Fruit fly (Drosophila melanogaster) whole organism, embryonic: ENCODE results near the gene Nrx-IV.

Experiments used
- Aef1 ChIP-seq: fragments of 200-800 bp; sonication (Bioruptor generic); IDR thresholded peaks from 3 replicates; pipeline ENCODE4 v1.3.6; 2022; ENCODE audit warnings: missing biosample characterization, missing genetic modification characterization
- BEAF-32 ChIP-seq: fragments of 200-800 bp; sonication (Bioruptor generic); optimal IDR thresholded peaks from 3 replicates; lab custom pipeline; 2017; ENCODE audit warnings: missing biosample characterization, missing genetic modification characterization, mild to moderate bottlenecking, moderate library complexity, missing genetic modification reagents
- Bdp1 ChIP-seq: fragments of 200-800 bp; sonication (Bioruptor generic); optimal IDR thresholded peaks from 3 replicates; lab custom pipeline; 2016; ENCODE audit warnings: missing biosample characterization, missing genetic modification characterization
- CG10321 ChIP-seq: fragments of 200-800 bp; sonication (Bioruptor generic); IDR thresholded peaks from 2 replicates; pipeline ENCODE4 v1.3.6; 2022; ENCODE audit warnings: missing biosample characterization, missing genetic modification characterization
- CG14710 ChIP-seq: fragments of 200-800 bp; sonication (Bioruptor generic); optimal IDR thresholded peaks from 3 replicates; lab custom pipeline; 2019; ENCODE audit warnings: missing biosample characterization, mild to moderate bottlenecking, missing genetic modification characterization, moderate library complexity
- CG15514 ChIP-seq: fragments of 200-800 bp; sonication (Bioruptor generic); optimal IDR thresholded peaks from 3 replicates; lab custom pipeline; 2017; ENCODE audit warnings: missing biosample characterization, missing genetic modification characterization, mild to moderate bottlenecking, moderate library complexity, missing genetic modification reagents
- CG17186 ChIP-seq: fragments of 200-800 bp; sonication (Bioruptor generic); optimal IDR thresholded peaks from 3 replicates; lab custom pipeline; 2017; ENCODE audit warnings: missing biosample characterization, missing genetic modification reagents, missing genetic modification characterization
- CG2712 ChIP-seq: fragments of 200-800 bp; optimal IDR thresholded peaks from 3 replicates; lab custom pipeline; 2019; ENCODE audit warnings: missing biosample characterization, mild to moderate bottlenecking, missing genetic modification characterization, moderate library complexity
- CG30431 ChIP-seq: fragments of 200-800 bp; sonication (Bioruptor generic); optimal IDR thresholded peaks from 2 replicates; lab custom pipeline; 2017; ENCODE audit warnings: missing biosample characterization, missing genetic modification characterization
- CG31441 ChIP-seq: fragments of 200-800 bp; sonication (Bioruptor generic); IDR thresholded peaks from 2 replicates; pipeline ENCODE4 v1.3.6; 2022; ENCODE audit warnings: missing biosample characterization, missing genetic modification characterization
- CG33557 ChIP-seq: fragments of 200-800 bp; sonication (Bioruptor generic); optimal IDR thresholded peaks from 2 replicates; lab custom pipeline; 2019; ENCODE audit warnings: missing biosample characterization, mild to moderate bottlenecking, missing genetic modification characterization, moderate library complexity
- CG42726 ChIP-seq: fragments of 200-800 bp; sonication (Bioruptor generic); IDR thresholded peaks from 2 replicates; pipeline ENCODE4 v1.3.6; 2022; ENCODE audit warnings: missing biosample characterization, missing genetic modification characterization; ENCODE audit not compliant: partially characterized antibody
- CG4424 ChIP-seq: fragments of 200-800 bp; sonication (Bioruptor generic); optimal IDR thresholded peaks from 3 replicates; lab custom pipeline; 2016; ENCODE audit warnings: missing biosample characterization, missing genetic modification characterization
- D19A ChIP-seq: fragments of 200-800 bp; optimal IDR thresholded peaks from 3 replicates; lab custom pipeline; 2019; ENCODE audit warnings: missing biosample characterization, mild to moderate bottlenecking, missing genetic modification characterization, moderate library complexity
- Dip3 ChIP-seq: fragments of 200-800 bp; sonication (Bioruptor generic); optimal IDR thresholded peaks from 3 replicates; lab custom pipeline; 2016; ENCODE audit warnings: missing biosample characterization, missing genetic modification characterization
- HLH4C ChIP-seq: fragments of 200-800 bp; sonication (Bioruptor generic); IDR thresholded peaks from 3 replicates; pipeline ENCODE4 v1.3.6; 2022; ENCODE audit warnings: missing biosample characterization, missing genetic modification characterization; ENCODE audit not compliant: partially characterized antibody
- HmgD ChIP-seq: fragments of 200-800 bp; sonication (Bioruptor generic); optimal IDR thresholded peaks from 3 replicates; lab custom pipeline; 2016; ENCODE audit warnings: missing biosample characterization, missing genetic modification characterization
- Hr39 ChIP-seq: fragments of >200 bp; optimal IDR thresholded peaks from 2 replicates; lab custom pipeline; 2017
- Med ChIP-seq: fragments of 200-800 bp; sonication (Bioruptor generic); peaks from one replicate; lab custom pipeline; 2016; ENCODE audit warnings: missing biosample characterization, missing genetic modification characterization, mild to moderate bottlenecking, inconsistent platforms, moderate library complexity
- NK7.1 ChIP-seq: fragments of 200-800 bp; sonication (Bioruptor generic); optimal IDR thresholded peaks from 3 replicates; lab custom pipeline; 2016; ENCODE audit warnings: missing biosample characterization, missing genetic modification characterization
- NfI ChIP-seq: fragments of 200-800 bp; sonication (Bioruptor generic); optimal IDR thresholded peaks from 3 replicates; lab custom pipeline; 2018; ENCODE audit warnings: missing biosample characterization, mild to moderate bottlenecking, missing genetic modification characterization, moderate library complexity
- Opbp ChIP-seq: fragments of 200-800 bp; sonication (Bioruptor generic); IDR thresholded peaks from 3 replicates; pipeline ENCODE4 v1.3.6; 2022; ENCODE audit warnings: missing biosample characterization, missing genetic modification characterization; ENCODE audit not compliant: partially characterized antibody
- bcd ChIP-seq: fragments of 200-800 bp; sonication (Bioruptor generic); optimal IDR thresholded peaks from 2 replicates; lab custom pipeline; 2017; ENCODE audit warnings: missing biosample characterization, mild to moderate bottlenecking, missing genetic modification characterization
- bigmax ChIP-seq: fragments of 200-800 bp; sonication (Bioruptor generic); optimal IDR thresholded peaks from 2 replicates; lab custom pipeline; 2018; ENCODE audit warnings: missing biosample characterization, mild to moderate bottlenecking, missing genetic modification characterization
- cato ChIP-seq: fragments of 200-800 bp; sonication (Bioruptor generic); optimal IDR thresholded peaks from 2 replicates; lab custom pipeline; 2016; ENCODE audit warnings: missing biosample characterization, missing genetic modification characterization, borderline replicate concordance
- exex ChIP-seq: fragments of 200-800 bp; sonication (Bioruptor generic); optimal IDR thresholded peaks from 4 replicates; lab custom pipeline; 2018; ENCODE audit warnings: missing biosample characterization, mild to moderate bottlenecking, missing genetic modification characterization, moderate library complexity
- fd102C ChIP-seq: fragments of 200-800 bp; sonication (Bioruptor generic); optimal IDR thresholded peaks from 2 replicates; lab custom pipeline; 2018; ENCODE audit warnings: missing biosample characterization, mild to moderate bottlenecking, missing genetic modification characterization, moderate library complexity
- fd3F ChIP-seq: fragments of 200-800 bp; sonication (Bioruptor generic); optimal IDR thresholded peaks from 2 replicates; lab custom pipeline; 2018; ENCODE audit warnings: missing biosample characterization, mild to moderate bottlenecking, missing genetic modification characterization, moderate library complexity
- fd96Cb ChIP-seq: fragments of 200-800 bp; sonication (Bioruptor generic); optimal IDR thresholded peaks from 2 replicates; lab custom pipeline; 2018; ENCODE audit warnings: missing biosample characterization, mild to moderate bottlenecking, missing genetic modification characterization, moderate library complexity
- ftz-f1 ChIP-seq: fragments of 200-800 bp; sonication (Bioruptor generic); optimal IDR thresholded peaks from 2 replicates; lab custom pipeline; 2016; ENCODE audit warnings: missing biosample characterization, missing genetic modification characterization
- ham ChIP-seq: fragments of 200-800 bp; sonication (Bioruptor generic); IDR thresholded peaks from 2 replicates; pipeline ENCODE4 v1.3.6; 2022; ENCODE audit warnings: missing biosample characterization, missing genetic modification characterization
- hkb ChIP-seq, 2 experiments: fragments of 200-800 bp in 1 of 2; fragments of >200 bp in 1 of 2; sonication (Bioruptor generic) in 1 of 2; IDR thresholded peaks in 1 of 2; optimal IDR thresholded peaks in 1 of 2; 2 replicates each; pipeline versions ENCODE4 v1.3.6 to Lab custom; 2017 to 2022; ENCODE audit warnings: missing biosample characterization in 1 of 2, missing genetic modification characterization in 1 of 2
- inv ChIP-seq: fragments of 200-800 bp; sonication (Bioruptor generic); IDR thresholded peaks from 2 replicates; pipeline ENCODE4 v1.3.6; 2022; ENCODE audit warnings: missing biosample characterization, missing genetic modification characterization; ENCODE audit not compliant: partially characterized antibody
- kah ChIP-seq: fragments of 200-800 bp; sonication (Bioruptor generic); optimal IDR thresholded peaks from 2 replicates; lab custom pipeline; 2018; ENCODE audit warnings: missing biosample characterization, mild to moderate bottlenecking, missing genetic modification characterization
- lbe ChIP-seq: fragments of 200-800 bp; sonication (Bioruptor generic); optimal IDR thresholded peaks from 2 replicates; lab custom pipeline; 2016; ENCODE audit warnings: missing biosample characterization, mild to moderate bottlenecking, missing genetic modification characterization
- nmo ChIP-seq: fragments of 200-800 bp; sonication (Bioruptor generic); optimal IDR thresholded peaks from 2 replicates; lab custom pipeline; 2018; ENCODE audit warnings: missing biosample characterization, mild to moderate bottlenecking, missing genetic modification characterization, moderate library complexity
- nom ChIP-seq: fragments of 200-800 bp; sonication (Bioruptor generic); optimal IDR thresholded peaks from 2 replicates; lab custom pipeline; 2017; ENCODE audit warnings: missing biosample characterization, missing genetic modification characterization, mild to moderate bottlenecking, moderate library complexity, missing genetic modification reagents
- otp ChIP-seq: fragments of 200-800 bp; sonication (Bioruptor generic); IDR thresholded peaks from 3 replicates; pipeline ENCODE4, ENCODE4 v1.3.6; 2022; ENCODE audit warnings: missing biosample characterization, missing genetic modification characterization
- pzg ChIP-seq: fragments of 200-800 bp; sonication (Bioruptor generic); optimal IDR thresholded peaks from 3 replicates; lab custom pipeline; 2018; ENCODE audit warnings: missing biosample characterization, mild to moderate bottlenecking, missing genetic modification characterization, moderate library complexity
- repo ChIP-seq: fragments of 200-800 bp; sonication (Bioruptor generic); optimal IDR thresholded peaks from 2 replicates; lab custom pipeline; 2016; ENCODE audit warnings: missing biosample characterization, missing genetic modification characterization
- row ChIP-seq: fragments of 200-800 bp; sonication (Bioruptor generic); IDR thresholded peaks from 3 replicates; pipeline ENCODE4 v1.3.6; 2022; ENCODE audit warnings: missing biosample characterization, missing genetic modification characterization
- schlank ChIP-seq: fragments of 200-800 bp; sonication (Bioruptor generic); optimal IDR thresholded peaks from 2 replicates; lab custom pipeline; 2018; ENCODE audit warnings: missing biosample characterization, mild to moderate bottlenecking, missing genetic modification characterization
- seq ChIP-seq: fragments of 200-800 bp; sonication (Bioruptor generic); IDR thresholded peaks from 2 replicates; pipeline ENCODE4 v1.3.6; 2022; ENCODE audit warnings: missing biosample characterization, missing genetic modification characterization
- tio ChIP-seq: fragments of 200-800 bp; sonication (Bioruptor generic); optimal IDR thresholded peaks from 2 replicates; lab custom pipeline; 2017; ENCODE audit warnings: missing biosample characterization, missing genetic modification characterization, inconsistent platforms

Nrx-IV gene

DNA sequence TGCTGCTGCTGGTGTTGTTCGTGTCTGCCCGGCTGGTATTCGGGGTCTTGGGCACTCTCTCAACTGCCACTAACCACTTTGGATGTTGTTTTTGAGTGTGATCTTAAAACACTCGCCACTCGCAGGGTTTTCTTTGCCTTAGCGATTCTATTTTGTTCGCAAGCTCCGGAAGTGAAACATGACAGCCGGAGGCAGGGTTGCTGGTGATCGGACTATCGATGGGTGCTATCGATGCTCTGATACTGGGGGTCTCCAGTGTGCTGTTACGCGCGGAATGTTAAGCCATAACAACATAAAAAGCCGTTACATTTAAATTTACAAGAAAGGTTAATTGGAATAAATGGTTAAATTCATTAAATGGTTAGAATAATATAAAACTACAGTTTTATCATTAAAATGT, 21.3 kb upstream of the Nrx-IV start, which contains the start of gene yps (continued):
- TF ChIP-seq repo (GFP tag; lab: Kevin White, UChicago) (peak; percentile 94), CG33557 (GFP tag; lab: Kevin White, UChicago) (peak; percentile 95)

DNA sequence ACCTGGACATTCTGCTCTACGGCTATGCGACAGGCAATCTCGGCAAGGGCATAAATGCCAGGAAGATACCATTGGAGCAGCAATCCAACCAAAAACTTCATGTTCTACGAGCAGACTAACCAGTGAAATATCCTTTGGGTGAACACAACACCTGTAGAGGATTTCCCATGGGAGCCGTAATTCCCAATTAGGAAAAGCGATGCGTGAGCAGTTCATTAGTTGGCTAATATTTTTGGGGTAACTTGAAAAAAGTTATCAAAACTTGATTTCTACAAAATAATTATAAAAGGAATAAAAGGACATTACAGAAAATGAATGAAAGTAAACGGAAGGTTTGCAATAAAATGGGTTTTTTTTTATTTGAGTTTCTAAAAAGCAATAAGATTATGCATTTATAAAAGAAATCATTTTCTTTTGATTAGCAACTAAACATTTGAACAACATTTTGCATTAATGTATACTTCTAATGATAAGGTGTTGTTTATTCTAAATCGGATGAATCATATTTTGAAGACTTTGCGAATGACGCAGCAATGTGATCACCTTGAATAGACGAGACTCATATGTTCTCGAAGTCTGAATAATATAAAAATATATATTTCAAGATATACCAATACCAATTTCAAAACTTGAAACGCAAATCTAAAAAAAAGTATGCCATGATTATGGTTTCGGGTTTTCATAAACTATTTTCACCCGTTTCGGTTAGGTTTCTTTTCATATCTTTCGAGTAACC, 18.9 kb upstream of the Nrx-IV start, which contains the start of the genes Ir68b and CG34241:
Ir68b (minus strand) TSS at position 101 of the 736 bp plus-strand sequence.
CG34241 (plus strand) TSS at position 686 of the 736 bp plus-strand sequence.
- TF ChIP-seq NK7.1 (GFP tag; lab: Kevin White, UChicago), result no peak
- no peak for TF ChIP-seq CG33557 (GFP tag; lab: Kevin White, UChicago)
- no peak for TF ChIP-seq CG17186 (GFP tag; lab: Kevin White, UChicago)
- TF ChIP-seq pzg (GFP tag; lab: Kevin White, UChicago), result no peak
- TF ChIP-seq Hr39 (lab: Kevin White, UChicago), result no peak
- TF ChIP-seq fd3F (GFP tag; lab: Kevin White, UChicago), result no peak
- TF ChIP-seq seq (GFP tag; lab: Robert Waterston, UW), result no peak
- no peak for TF ChIP-seq CG14710 (tag; lab: Kevin White, UChicago)
- no peak for TF ChIP-seq lbe (GFP tag; lab: Kevin White, UChicago)
- no peak for TF ChIP-seq Opbp (GFP tag; lab: Robert Waterston, UW)
- TF ChIP-seq ftz-f1 (GFP tag; lab: Kevin White, UChicago), result no peak
- no peak for TF ChIP-seq CG4424 (GFP tag; lab: Kevin White, UChicago)
- TF ChIP-seq Bdp1, result no peak
- TF ChIP-seq cato, result no peak

DNA sequence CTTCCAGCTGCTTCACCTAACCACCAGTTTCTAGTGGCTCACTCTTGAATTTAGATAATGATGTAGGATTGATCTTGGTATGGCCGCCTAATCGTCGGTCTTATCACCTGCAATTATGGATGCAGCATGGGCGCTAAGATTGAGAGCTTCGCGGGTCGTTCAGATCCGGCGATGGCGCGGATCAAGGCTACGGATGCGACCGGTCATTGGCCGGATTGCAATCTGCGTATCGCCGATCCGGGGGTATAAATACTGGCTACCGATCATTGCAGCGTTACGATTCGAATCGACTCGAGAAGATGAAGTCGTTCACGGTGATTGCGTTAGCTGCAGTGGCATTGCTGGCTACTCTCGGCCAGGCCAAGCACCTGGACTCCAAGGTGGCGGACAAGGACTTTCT, 17.2 kb upstream of the Nrx-IV start, which contains the start of gene Lsp2:
Lsp2 (plus strand) TSS at position 283 of the 400 bp plus-strand sequence.
- TF ChIP-seq ham (GFP tag; lab: Robert Waterston, UW) (no peak), otp (GFP tag; lab: Robert Waterston, UW) (no peak), BEAF-32 (GFP tag; lab: Kevin White, UChicago) (no peak), tio (no peak), hkb (optimal IDR thresholded peaks at IDR 0.05; lab: Kevin White, UChicago) (no peak), hkb (GFP tag; IDR thresholded peaks at IDR 0.05; lab: Robert Waterston, UW) (no peak), D19A (tag; lab: Kevin White, UChicago) (no peak), Dip3 (GFP tag; lab: Kevin White, UChicago) (no peak), schlank (tag; lab: Kevin White, UChicago) (no peak), nmo (GFP tag; lab: Kevin White, UChicago) (no peak), Aef1 (GFP tag; lab: Robert Waterston, UW) (no peak)

DNA sequence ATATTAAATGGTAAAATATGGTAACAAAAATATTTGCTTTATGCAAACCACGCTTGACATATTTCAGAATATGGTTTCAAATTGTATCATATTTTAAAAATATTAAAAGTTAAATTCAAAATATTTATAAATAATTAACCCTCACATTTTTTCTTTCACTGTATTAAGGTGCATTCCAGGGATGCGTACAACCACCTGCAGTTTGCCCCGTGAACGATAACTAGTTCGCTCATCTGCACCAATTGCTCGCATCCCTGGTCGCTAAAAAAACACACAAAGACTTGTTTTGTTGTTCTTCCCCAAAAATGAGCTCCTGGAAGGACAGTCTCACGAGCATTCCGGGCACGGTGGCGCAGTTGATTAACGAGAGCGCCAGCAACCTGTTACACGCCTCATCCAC, 14.4 kb upstream of the Nrx-IV start, which contains the start of gene DEF8:
DEF8 (plus strand) TSS at position 229 of the 400 bp plus-strand sequence.
- peak; percentile 92 for TF ChIP-seq CG2712 (tag; lab: Kevin White, UChicago)
- TF ChIP-seq fd96Cb, result peak; percentile 83
- TF ChIP-seq CG15514 (GFP tag; lab: Kevin White, UChicago), result peak; percentile 100
- TF ChIP-seq bigmax, result no peak
- no peak for TF ChIP-seq HmgD (GFP tag; lab: Kevin White, UChicago)
- TF ChIP-seq inv (GFP tag; lab: Robert Waterston, UW), result no peak; the same call in 1 of the 2 replicates
- TF ChIP-seq nom (GFP tag; lab: Kevin White, UChicago), result peak; percentile 74
- 0 out of 2 replicates have a peak, but pooled peaks have one; percentile 37 for TF ChIP-seq CG42726 (GFP tag; lab: Robert Waterston, UW)
- TF ChIP-seq Med (GFP tag; lab: Kevin White, UChicago), result peak; percentile 90
- peak; percentile 77 for TF ChIP-seq NfI (GFP tag; lab: Kevin White, UChicago)
- no peak for TF ChIP-seq exex
- peak; percentile 51 for TF ChIP-seq CG30431 (GFP tag; lab: Kevin White, UChicago)
- TF ChIP-seq CG10321 (GFP tag; lab: Robert Waterston, UW), result peak; percentile 68; the same call in 1 of the 2 replicates
- TF ChIP-seq kah (GFP tag; lab: Kevin White, UChicago), result peak; percentile 100
- peak; percentile 90 for TF ChIP-seq CG31441 (GFP tag; lab: Robert Waterston, UW)
- TF ChIP-seq HLH4C (GFP tag; lab: Robert Waterston, UW), result no peak
- TF ChIP-seq row, result peak; percentile 90
- TF ChIP-seq fd102C (GFP tag; lab: Kevin White, UChicago), result no peak
- TF ChIP-seq bcd (GFP tag; lab: Kevin White, UChicago), result peak; percentile 78
